Worm (Caenorhabditis elegans) whole organism, L1 larva: ENCODE results near the gene ric-8.

Source experiments
- aly-2 ChIP-seq: fragments of 150-350 bp; optimal IDR thresholded peaks from 2 replicates; lab custom pipeline; 2014; ENCODE audit warnings: missing biosample characterization, missing genetic modification characterization
- ceh-63 ChIP-seq: fragments of 200-800 bp; sonication (Bioruptor generic); optimal IDR thresholded peaks from 2 replicates; lab custom pipeline; 2018; ENCODE audit warnings: mild to moderate bottlenecking, missing genetic modification characterization, missing compliant biosample characterization
- ceh-8 ChIP-seq: fragments of 200-800 bp; sonication (Bioruptor generic); optimal IDR thresholded peaks from 2 replicates; lab custom pipeline; 2018; ENCODE audit warnings: mild to moderate bottlenecking, missing genetic modification characterization, moderate library complexity, missing compliant biosample characterization
- ceh-90 ChIP-seq: sonication (generic microtip); optimal IDR thresholded peaks from 2 replicates; lab custom pipeline; 2016; ENCODE audit warnings: missing genetic modification characterization, missing compliant biosample characterization
- ces-1 ChIP-seq: fragments of 150-350 bp; optimal IDR thresholded peaks from 2 replicates; lab custom pipeline; 2014; ENCODE audit warnings: missing biosample characterization, missing genetic modification reagents, missing genetic modification characterization
- dpl-1 ChIP-seq, 3 experiments: fragments of 150-350 bp in 2 of 3; sonication (generic microtip) in 1 of 3; optimal IDR thresholded peaks; 2 replicates each; lab custom pipeline; 2014 to 2017; ENCODE audit warnings: missing biosample characterization in 3 of 3, missing genetic modification characterization in 3 of 3, missing genetic modification reagents in 3 of 3
- dsc-1 ChIP-seq: sonication (generic microtip); optimal IDR thresholded peaks from 2 replicates; lab custom pipeline; 2016; ENCODE audit warnings: mild to moderate bottlenecking, missing genetic modification characterization, missing compliant biosample characterization
- efl-1 ChIP-seq, 4 experiments: fragments of 150-350 bp; optimal IDR thresholded peaks in 3 of 4; peaks in 1 of 4; 1 replicate in 1 of 4; 2 replicates in 3 of 4; lab custom pipeline; 2014; ENCODE audit warnings: missing biosample characterization in 2 of 4, missing genetic modification characterization in 2 of 4, missing genetic modification reagents in 2 of 4
- efl-3 ChIP-seq: fragments of 200-800 bp; sonication (Bioruptor generic); optimal IDR thresholded peaks from 2 replicates; lab custom pipeline; 2018; ENCODE audit warnings: mild to moderate bottlenecking, missing genetic modification characterization, missing compliant biosample characterization
- egl-13 ChIP-seq: sonication (generic microtip); optimal IDR thresholded peaks from 2 replicates; lab custom pipeline; 2016; ENCODE audit warnings: missing genotype, missing genetic modification reagents, missing genetic modification characterization, missing compliant biosample characterization
- fkh-10 ChIP-seq: sonication (generic microtip); optimal IDR thresholded peaks from 2 replicates; lab custom pipeline; 2017; ENCODE audit warnings: missing biosample characterization, missing genetic modification reagents, missing genetic modification characterization
- fkh-4 ChIP-seq: sonication (generic microtip); optimal IDR thresholded peaks from 2 replicates; lab custom pipeline; 2016; ENCODE audit warnings: missing compliant biosample characterization, missing genetic modification characterization, borderline replicate concordance
- fkh-8 ChIP-seq: sonication (generic microtip); optimal IDR thresholded peaks from 2 replicates; lab custom pipeline; 2016; ENCODE audit warnings: mild to moderate bottlenecking, missing genetic modification characterization, missing compliant biosample characterization
- lin-35 ChIP-seq, 2 experiments: fragments of 150-350 bp; optimal IDR thresholded peaks; 2 replicates each; lab custom pipeline; 2014; ENCODE audit warnings: missing biosample characterization in 2 of 2, missing genetic modification characterization in 2 of 2, missing genetic modification reagents in 2 of 2
- lin-39 ChIP-seq: fragments of 150-350 bp; optimal IDR thresholded peaks from 2 replicates; lab custom pipeline; 2014; ENCODE audit warnings: missing biosample characterization, missing genetic modification reagents, missing genetic modification characterization
- mdl-1 ChIP-seq, 2 experiments: fragments of 150-350 bp; optimal IDR thresholded peaks; 2 replicates each; lab custom pipeline; 2014 to 2017; ENCODE audit warnings: missing biosample characterization in 2 of 2, missing genetic modification characterization in 2 of 2, inconsistent platforms in 1 of 2
- mef-2 ChIP-seq: fragments of 150-350 bp; optimal IDR thresholded peaks from 2 replicates; lab custom pipeline; 2014; ENCODE audit warnings: missing biosample characterization, missing genetic modification characterization
- mep-1 ChIP-seq: fragments of 150-350 bp; optimal IDR thresholded peaks from 2 replicates; lab custom pipeline; 2014; ENCODE audit warnings: missing biosample characterization, missing genetic modification characterization
- nhr-12 ChIP-seq: sonication (generic microtip); optimal IDR thresholded peaks from 2 replicates; lab custom pipeline; 2017; ENCODE audit warnings: missing biosample characterization, missing genetic modification characterization
- pax-3 ChIP-seq: fragments of 200-800 bp; sonication (Bioruptor generic); optimal IDR thresholded peaks from 2 replicates; lab custom pipeline; 2018; ENCODE audit warnings: mild to moderate bottlenecking, missing genetic modification characterization, moderate library complexity, missing compliant biosample characterization
- pqm-1 ChIP-seq: sonication (generic microtip); optimal IDR thresholded peaks from 3 replicates; lab custom pipeline; 2017; ENCODE audit warnings: missing biosample characterization, missing genetic modification characterization
- skn-1 ChIP-seq: fragments of 150-350 bp; optimal IDR thresholded peaks from 2 replicates; lab custom pipeline; 2014; ENCODE audit warnings: missing biosample characterization, missing genetic modification characterization
- snpc-4 ChIP-seq: fragments of 150-350 bp; optimal IDR thresholded peaks from 2 replicates; lab custom pipeline; 2014; ENCODE audit warnings: missing biosample characterization, missing genetic modification characterization
- swsn-7 ChIP-seq: sonication (generic microtip); optimal IDR thresholded peaks from 2 replicates; lab custom pipeline; 2016; ENCODE audit warnings: missing genetic modification characterization, missing compliant biosample characterization
- tlp-1 ChIP-seq: fragments of 150-350 bp; optimal IDR thresholded peaks from 2 replicates; lab custom pipeline; 2014; ENCODE audit warnings: missing biosample characterization, missing genetic modification characterization
- unc-30 ChIP-seq: sonication (generic microtip); optimal IDR thresholded peaks from 2 replicates; lab custom pipeline; 2017; ENCODE audit warnings: missing biosample characterization, missing genetic modification characterization
- unc-62 ChIP-seq: fragments of 150-350 bp; optimal IDR thresholded peaks from 2 replicates; lab custom pipeline; 2014; ENCODE audit warnings: missing biosample characterization, missing genetic modification reagents, missing genetic modification characterization
- unc-86 ChIP-seq: sonication (generic microtip); optimal IDR thresholded peaks from 2 replicates; lab custom pipeline; 2016; ENCODE audit warnings: missing genetic modification characterization, missing compliant biosample characterization
- vab-15 ChIP-seq: sonication (generic microtip); optimal IDR thresholded peaks from 2 replicates; lab custom pipeline; 2017; ENCODE audit warnings: missing genotype, mild to moderate bottlenecking, missing genetic modification characterization, missing compliant biosample characterization

Gene ric-8

ce11 chrIV:2676281-2676680 is 33.5 kb downstream of the ric-8 start, which contains the start of gene Y94H6A.3 (continued):
- TF ChIP-seq snpc-4 (tag; lab: Kevin White, UChicago) = peak; percentile 77
- peak; percentile 70 for TF ChIP-seq fkh-4 (tag; lab: Kevin White, UChicago)
- no peak for TF ChIP-seq ceh-63 (GFP tag; lab: Kevin White, UChicago)

- TF ChIP-seq vab-15 (tag; lab: Kevin White, UChicago) = no peak
- TF ChIP-seq dpl-1 (GFP tag; optimal IDR thresholded peaks at IDR 0.05; lab: Kevin White, UChicago) = peak; percentile 23 to 69 (median 36)
- TF ChIP-seq efl-1 (optimal IDR thresholded peaks at IDR 0.05; lab: Kevin White, UChicago) = peak; percentile 64 to 85
- TF ChIP-seq efl-1 (GFP tag; optimal IDR thresholded peaks at IDR 0.05 in 1 of 2; lab: Kevin White, UChicago) = peak; percentile 74 to 95
- TF ChIP-seq lin-35 (GFP tag; optimal IDR thresholded peaks at IDR 0.05; lab: Kevin White, UChicago) = peak; percentile 39 to 40
Observed at ce11 chrIV:2677687-2678086, 34.9 kb downstream of the ric-8 start.

- TF ChIP-seq aly-2 (no peak), egl-13 (tag; lab: Kevin White, UChicago) (no peak), pqm-1 (tag; lab: Kevin White, UChicago) (no peak), ceh-63 (GFP tag; lab: Kevin White, UChicago) (no peak), lin-39 (tag; lab: Kevin White, UChicago) (no peak), skn-1 (tag; lab: Kevin White, UChicago) (no peak), fkh-8 (tag; lab: Kevin White, UChicago) (no peak), efl-1 (optimal IDR thresholded peaks at IDR 0.05; lab: Kevin White, UChicago) (no peak), efl-1 (GFP tag; optimal IDR thresholded peaks at IDR 0.05 in 1 of 2; lab: Kevin White, UChicago) (peak in 1 of 2 experiments; percentile 38), unc-62 (no peak)
Observed at ce11 chrIV:2678152-2678551, 35.4 kb downstream of the ric-8 start.

ce11 chrIV:2680281-2680680 is 37.5 kb downstream of the ric-8 start:
- TF ChIP-seq pax-3 (tag; lab: Kevin White, UChicago) (no peak), fkh-10 (GFP tag; lab: Kevin White, UChicago) (no peak), lin-39 (tag; lab: Kevin White, UChicago) (no peak), mef-2 (tag; lab: Kevin White, UChicago) (no peak), dpl-1 (GFP tag; optimal IDR thresholded peaks at IDR 0.05; lab: Kevin White, UChicago) (no peak), efl-3 (no peak), mdl-1 (tag; optimal IDR thresholded peaks at IDR 0.05; lab: Kevin White, UChicago) (no peak), mep-1 (no peak), dsc-1 (tag; lab: Kevin White, UChicago) (no peak), aly-2 (no peak), swsn-7 (tag; lab: Kevin White, UChicago) (no peak), ces-1 (GFP tag; lab: Kevin White, UChicago) (no peak), fkh-4 (tag; lab: Kevin White, UChicago) (no peak), unc-86 (no peak), unc-30 (tag; lab: Kevin White, UChicago) (no peak), ceh-90 (tag; lab: Kevin White, UChicago) (no peak), tlp-1 (tag; lab: Kevin White, UChicago) (no peak), nhr-12 (tag; lab: Kevin White, UChicago) (no peak)

- no peak for TF ChIP-seq ceh-63 (GFP tag; lab: Kevin White, UChicago)
- peak; percentile 75 for TF ChIP-seq ceh-8 (GFP tag; lab: Kevin White, UChicago)
Observed at ce11 chrIV:2688716-2689307, 46.0 kb downstream of the ric-8 start, which contains the start of gene egrh-3. Gene egrh-3, minus strand, starts transcription at chrIV:2688766.
